Worm (Caenorhabditis elegans) whole organism, L3 larva: ENCODE data around the gene ZC262.13.

ENCODE experiments used
- ama-1 ChIP-seq: fragments of 150-350 bp; optimal IDR thresholded peaks from 2 replicates; lab custom pipeline; 2018
- ceh-16 ChIP-seq: sonication (generic microtip); optimal IDR thresholded peaks from 2 replicates; lab custom pipeline; 2017; ENCODE audit warnings: missing biosample characterization, missing genetic modification characterization
- ceh-82 ChIP-seq: fragments of 150-350 bp; optimal IDR thresholded peaks from 2 replicates; lab custom pipeline; 2014; ENCODE audit warnings: missing biosample characterization, missing genetic modification characterization
- daf-12 ChIP-seq: fragments of 150-350 bp; optimal IDR thresholded peaks from 2 replicates; lab custom pipeline; 2014; ENCODE audit warnings: missing biosample characterization, missing genetic modification reagents, missing genetic modification characterization
- elt-1 ChIP-seq: fragments of 150-350 bp; optimal IDR thresholded peaks from 2 replicates; lab custom pipeline; 2014; ENCODE audit warnings: missing biosample characterization, missing genetic modification characterization
- elt-3 ChIP-seq, 3 experiments: fragments of 150-350 bp in 1 of 3; sonication (generic microtip) in 2 of 3; optimal IDR thresholded peaks; 2 replicates in 2 of 3; 4 replicates in 1 of 3; lab custom pipeline; 2014 to 2017; ENCODE audit warnings: missing biosample characterization in 3 of 3, missing genetic modification characterization in 3 of 3
- fkh-2 ChIP-seq: fragments of 150-350 bp; optimal IDR thresholded peaks from 2 replicates; lab custom pipeline; 2014; ENCODE audit warnings: missing biosample characterization, missing genetic modification reagents, missing genetic modification characterization
- jun-1 ChIP-seq: fragments of 150-350 bp; optimal IDR thresholded peaks from 2 replicates; lab custom pipeline; 2014; ENCODE audit warnings: missing biosample characterization, missing genetic modification reagents, missing genetic modification characterization
- lin-15B ChIP-seq: fragments of 150-350 bp; optimal IDR thresholded peaks from 2 replicates; lab custom pipeline; 2014; ENCODE audit warnings: missing biosample characterization, missing genetic modification characterization
- lsy-12 ChIP-seq: sonication (generic microtip); optimal IDR thresholded peaks from 2 replicates; lab custom pipeline; 2016; ENCODE audit warnings: mild to moderate bottlenecking, missing genetic modification characterization, missing compliant biosample characterization
- mdl-1 ChIP-seq: fragments of 150-350 bp; optimal IDR thresholded peaks from 2 replicates; lab custom pipeline; 2014; ENCODE audit warnings: missing biosample characterization, missing genetic modification characterization
- mml-1 ChIP-seq: fragments of 150-350 bp; sonication (generic microtip); optimal IDR thresholded peaks from 3 replicates; lab custom pipeline; 2014; ENCODE audit warnings: missing biosample characterization, missing genetic modification characterization
- nhr-11 ChIP-seq: fragments of 150-350 bp; optimal IDR thresholded peaks from 2 replicates; lab custom pipeline; 2014; ENCODE audit warnings: missing biosample characterization, missing genetic modification characterization
- nhr-23 ChIP-seq: fragments of 150-350 bp; optimal IDR thresholded peaks from 2 replicates; lab custom pipeline; 2014; ENCODE audit warnings: missing biosample characterization, missing genetic modification reagents, missing genetic modification characterization
- nhr-76 ChIP-seq: fragments of 150-350 bp; sonication (generic microtip); optimal IDR thresholded peaks from 5 replicates; lab custom pipeline; 2014; ENCODE audit warnings: missing biosample characterization, missing genetic modification characterization
- sea-2 ChIP-seq: fragments of 150-350 bp; sonication (generic microtip); optimal IDR thresholded peaks from 4 replicates; lab custom pipeline; 2014; ENCODE audit warnings: missing biosample characterization, missing genetic modification reagents, missing genetic modification characterization
- tbx-2 ChIP-seq: sonication (generic microtip); optimal IDR thresholded peaks from 2 replicates; lab custom pipeline; 2016; ENCODE audit warnings: mild to moderate bottlenecking, missing genetic modification characterization, missing compliant biosample characterization
- zag-1 ChIP-seq: fragments of 150-350 bp; optimal IDR thresholded peaks from 2 replicates; lab custom pipeline; 2014; ENCODE audit warnings: missing biosample characterization, missing genetic modification characterization
- ztf-11 ChIP-seq: fragments of 150-350 bp; optimal IDR thresholded peaks from 2 replicates; lab custom pipeline; 2014; ENCODE audit warnings: missing biosample characterization, missing genetic modification characterization

ZC262.13 gene

ce11 chrIII:8371595-8372305 is 45.7 kb downstream of the ZC262.13 start, which contains the start of gene lmbr-1:
Gene lmbr-1 (plus strand): TSS chrIII:8372255.
- no peak for TF ChIP-seq lsy-12
- TF ChIP-seq nhr-11 (tag; lab: Kevin White, UChicago), result no peak
- no peak for TF ChIP-seq mdl-1 (tag; lab: Kevin White, UChicago)
- no peak for TF ChIP-seq ztf-11
- no peak for TF ChIP-seq sea-2
- no peak for TF ChIP-seq fkh-2 (tag; lab: Kevin White, UChicago)
- TF ChIP-seq elt-1 (tag; lab: Kevin White, UChicago), result no peak
- TF ChIP-seq lin-15B (tag; lab: Kevin White, UChicago), result no peak
- TF ChIP-seq jun-1 (tag; lab: Kevin White, UChicago), result no peak
- TF ChIP-seq ceh-82 (tag; lab: Kevin White, UChicago), result no peak
- no peak for TF ChIP-seq tbx-2 (tag; lab: Kevin White, UChicago)
- no peak for TF ChIP-seq daf-12
- TF ChIP-seq zag-1 (tag; lab: Kevin White, UChicago), result no peak
- TF ChIP-seq ceh-16, result no peak
- TF ChIP-seq nhr-23, result no peak
- no peak for TF ChIP-seq elt-3 (tag; optimal IDR thresholded peaks at IDR 0.05; lab: Kevin White, UChicago)
- no peak for TF ChIP-seq mml-1 (tag; lab: Kevin White, UChicago)
- TF ChIP-seq ama-1 (lab: Kevin White, UChicago), result no peak
- TF ChIP-seq nhr-76 (tag; lab: Kevin White, UChicago), result no peak

ce11 chrIII:8375000-8375399 is 49.0 kb downstream of the ZC262.13 start, which contains the start of gene met-2:
Gene met-2 (plus strand): TSS chrIII:8375300.
- TF ChIP-seq nhr-23 (peak; percentile 10), mml-1 (tag; lab: Kevin White, UChicago) (no peak)
- TF ChIP-seq, all 47 proteins: peak for 1
